Fruit fly (Drosophila melanogaster) whole organism, embryonic: Measurements from ENCODE around the gene CG7227.
A peak's percentile ranks its signal among the peaks of the same experiment; 100 is the strongest.

Experiments used
- Antp ChIP-seq: fragments of 200-800 bp; sonication (Bioruptor generic); optimal IDR thresholded peaks from 3 replicates; lab custom pipeline; 2016; ENCODE audit warnings: missing biosample characterization, missing genetic modification characterization
- Bteb2 ChIP-seq: fragments of 200-800 bp; sonication (Bioruptor generic); optimal IDR thresholded peaks from 2 replicates; lab custom pipeline; 2016; ENCODE audit warnings: missing biosample characterization, missing genetic modification characterization
- C15 ChIP-seq: fragments of 200-800 bp; sonication (Bioruptor generic); IDR thresholded peaks from 3 replicates; pipeline ENCODE4 v1.3.6; 2022; ENCODE audit warnings: missing biosample characterization, missing genetic modification characterization
- CG10267 ChIP-seq: fragments of 200-800 bp; sonication (Bioruptor generic); optimal IDR thresholded peaks from 2 replicates; lab custom pipeline; 2018; ENCODE audit warnings: missing biosample characterization, mild to moderate bottlenecking, missing genetic modification characterization, moderate library complexity
- CG10321 ChIP-seq: fragments of 200-800 bp; sonication (Bioruptor generic); IDR thresholded peaks from 2 replicates; pipeline ENCODE4 v1.3.6; 2022; ENCODE audit warnings: missing biosample characterization, missing genetic modification characterization
- CG11398 ChIP-seq: fragments of 200-800 bp; sonication (Bioruptor generic); optimal IDR thresholded peaks from 2 replicates; lab custom pipeline; 2016; ENCODE audit warnings: missing biosample characterization, missing genetic modification characterization
- CG11696 ChIP-seq: fragments of 200-800 bp; sonication (Bioruptor generic); IDR thresholded peaks from 2 replicates; pipeline ENCODE4 v1.3.6; 2022; ENCODE audit warnings: missing biosample characterization, missing genetic modification characterization
- CG11723 ChIP-seq: fragments of 200-800 bp; sonication (Bioruptor generic); optimal IDR thresholded peaks from 2 replicates; lab custom pipeline; 2017; ENCODE audit warnings: missing biosample characterization, mild to moderate bottlenecking, missing genetic modification characterization
- CG1233 ChIP-seq: fragments of 200-800 bp; sonication (Bioruptor generic); optimal IDR thresholded peaks from 4 replicates; lab custom pipeline; 2018; ENCODE audit warnings: missing biosample characterization, mild to moderate bottlenecking, missing genetic modification characterization
- CG12659 ChIP-seq: fragments of 200-800 bp; sonication (Bioruptor generic); optimal IDR thresholded peaks from 3 replicates; lab custom pipeline; 2017; ENCODE audit warnings: mild to moderate bottlenecking, missing biosample characterization, missing genetic modification reagents, missing genetic modification characterization
- CG12744 ChIP-seq: fragments of 200-800 bp; sonication (Bioruptor generic); optimal IDR thresholded peaks from 2 replicates; lab custom pipeline; 2016; ENCODE audit warnings: missing biosample characterization, missing genetic modification characterization
- CG13894 ChIP-seq: fragments of 200-800 bp; sonication (Bioruptor generic); optimal IDR thresholded peaks from 3 replicates; lab custom pipeline; 2018; ENCODE audit warnings: missing biosample characterization, mild to moderate bottlenecking, missing genetic modification characterization, moderate library complexity
- CG14050 ChIP-seq: fragments of 200-800 bp; sonication (Bioruptor generic); IDR thresholded peaks from 3 replicates; pipeline ENCODE4 v1.3.6; 2022; ENCODE audit warnings: missing biosample characterization, missing genetic modification characterization
- CG15073 ChIP-seq: fragments of 200-800 bp; sonication (Bioruptor generic); optimal IDR thresholded peaks from 2 replicates; lab custom pipeline; 2016; ENCODE audit warnings: missing biosample characterization, missing genetic modification characterization
- CG1792 ChIP-seq: fragments of 200-800 bp; sonication (Bioruptor generic); optimal IDR thresholded peaks from 2 replicates; lab custom pipeline; 2016; ENCODE audit warnings: missing biosample characterization, missing genetic modification characterization
- CG4282 ChIP-seq: fragments of 200-800 bp; sonication (Bioruptor generic); optimal IDR thresholded peaks from 2 replicates; lab custom pipeline; 2016; ENCODE audit warnings: missing biosample characterization, missing genetic modification characterization
- CG43689 ChIP-seq: fragments of 200-800 bp; sonication (Bioruptor generic); IDR thresholded peaks from 2 replicates; pipeline ENCODE4 v1.3.6; 2022; ENCODE audit warnings: missing biosample characterization, missing genetic modification characterization
- CG5953 ChIP-seq: fragments of 200-800 bp; sonication (Bioruptor generic); IDR thresholded peaks from 2 replicates; pipeline ENCODE4 v1.3.6; 2022; ENCODE audit warnings: missing biosample characterization, missing genetic modification characterization
- CG6175 ChIP-seq: fragments of 200-800 bp; sonication (Bioruptor generic); IDR thresholded peaks from 3 replicates; pipeline ENCODE4 v1.3.6; 2022; ENCODE audit warnings: missing biosample characterization, missing genetic modification characterization
- CG7357 ChIP-seq: fragments of 200-800 bp; sonication (Bioruptor generic); IDR thresholded peaks from 3 replicates; pipeline ENCODE4 v1.3.6; 2022; ENCODE audit warnings: missing biosample characterization, missing genetic modification characterization
- CG7786 ChIP-seq: fragments of 200-800 bp; sonication (Bioruptor generic); optimal IDR thresholded peaks from 2 replicates; lab custom pipeline; 2016; ENCODE audit warnings: missing biosample characterization, missing genetic modification characterization
- CG7928 ChIP-seq: fragments of 200-800 bp; sonication (Bioruptor generic); optimal IDR thresholded peaks from 2 replicates; lab custom pipeline; 2017; ENCODE audit warnings: missing biosample characterization, mild to moderate bottlenecking, missing genetic modification characterization
- CrebB ChIP-seq: fragments of 200-800 bp; sonication (Bioruptor generic); optimal IDR thresholded peaks from 3 replicates; lab custom pipeline; 2018; ENCODE audit warnings: missing biosample characterization, mild to moderate bottlenecking, missing genetic modification characterization
- Drgx ChIP-seq: fragments of 200-800 bp; sonication (Bioruptor generic); IDR thresholded peaks from 2 replicates; pipeline ENCODE4 v1.3.6; 2022; ENCODE audit warnings: missing biosample characterization, missing genetic modification characterization
- Gsc ChIP-seq: fragments of 200-800 bp; sonication (Bioruptor generic); IDR thresholded peaks from 2 replicates; pipeline ENCODE4 v1.3.6; 2022; ENCODE audit warnings: missing biosample characterization, missing genetic modification characterization
- H15 ChIP-seq: fragments of 200-800 bp; sonication (Bioruptor generic); IDR thresholded peaks from 3 replicates; pipeline ENCODE4 v1.3.6; 2022; ENCODE audit warnings: missing biosample characterization, missing genetic modification characterization
- HLH54F ChIP-seq: fragments of 200-800 bp; sonication (Bioruptor generic); optimal IDR thresholded peaks from 3 replicates; lab custom pipeline; 2016; ENCODE audit warnings: missing biosample characterization, missing genetic modification characterization
- Hmx ChIP-seq: fragments of 200-800 bp; sonication (Bioruptor generic); optimal IDR thresholded peaks from 2 replicates; lab custom pipeline; 2016; ENCODE audit warnings: missing biosample characterization, missing genetic modification characterization
- MTF-1 ChIP-seq: fragments of 200-800 bp; sonication (Bioruptor generic); optimal IDR thresholded peaks from 2 replicates; lab custom pipeline; 2018; ENCODE audit warnings: missing biosample characterization, mild to moderate bottlenecking, missing genetic modification characterization, borderline replicate concordance
- Mad ChIP-seq: fragments of 200-800 bp; sonication (Bioruptor generic); optimal IDR thresholded peaks from 2 replicates; lab custom pipeline; 2016; ENCODE audit warnings: missing biosample characterization, missing genetic modification characterization
- NfI ChIP-seq: fragments of 200-800 bp; sonication (Bioruptor generic); optimal IDR thresholded peaks from 3 replicates; lab custom pipeline; 2018; ENCODE audit warnings: missing biosample characterization, mild to moderate bottlenecking, missing genetic modification characterization, moderate library complexity
- ase ChIP-seq: fragments of 200-800 bp; sonication (Bioruptor generic); IDR thresholded peaks from 3 replicates; pipeline ENCODE4 v1.3.6; 2022; ENCODE audit warnings: missing biosample characterization, missing genetic modification characterization
- ato ChIP-seq: fragments of 200-800 bp; sonication (Bioruptor generic); IDR thresholded peaks from 2 replicates; pipeline ENCODE4 v1.3.6; 2022; ENCODE audit warnings: missing biosample characterization, missing genetic modification characterization; ENCODE audit not compliant: partially characterized antibody
- br ChIP-seq: fragments of >200 bp; optimal IDR thresholded peaks from 2 replicates; lab custom pipeline; 2017
- cato ChIP-seq: fragments of 200-800 bp; sonication (Bioruptor generic); optimal IDR thresholded peaks from 2 replicates; lab custom pipeline; 2016; ENCODE audit warnings: missing biosample characterization, missing genetic modification characterization, borderline replicate concordance
- dati ChIP-seq: fragments of 200-800 bp; sonication (Bioruptor generic); IDR thresholded peaks from 2 replicates; pipeline ENCODE4 v1.3.6; 2022; ENCODE audit warnings: missing biosample characterization, missing genetic modification characterization
- ems ChIP-seq: fragments of 200-800 bp; sonication (Bioruptor generic); optimal IDR thresholded peaks from 3 replicates; lab custom pipeline; 2016; ENCODE audit warnings: missing biosample characterization, missing genetic modification characterization
- fd3F ChIP-seq: fragments of 200-800 bp; sonication (Bioruptor generic); optimal IDR thresholded peaks from 2 replicates; lab custom pipeline; 2018; ENCODE audit warnings: missing biosample characterization, mild to moderate bottlenecking, missing genetic modification characterization, moderate library complexity
- gce ChIP-seq: fragments of 200-800 bp; sonication (Bioruptor generic); IDR thresholded peaks from 3 replicates; pipeline ENCODE4 v1.3.6; 2022; ENCODE audit warnings: missing biosample characterization, missing genetic modification characterization
- jing ChIP-seq: fragments of 200-800 bp; sonication (Bioruptor generic); optimal IDR thresholded peaks from 2 replicates; lab custom pipeline; 2018; ENCODE audit warnings: missing biosample characterization, mild to moderate bottlenecking, missing genetic modification characterization
- knrl ChIP-seq: fragments of 200-800 bp; sonication (Bioruptor generic); IDR thresholded peaks from 3 replicates; pipeline ENCODE4 v1.3.6; 2022; ENCODE audit warnings: missing biosample characterization, missing genetic modification characterization; ENCODE audit not compliant: partially characterized antibody
- lab ChIP-seq: fragments of 200-800 bp; sonication (Bioruptor generic); optimal IDR thresholded peaks from 3 replicates; lab custom pipeline; 2017; ENCODE audit warnings: missing biosample characterization, missing genetic modification characterization, mild to moderate bottlenecking, moderate library complexity, missing genetic modification reagents
- pho ChIP-seq: fragments of 200-800 bp; sonication (Bioruptor generic); optimal IDR thresholded peaks from 2 replicates; lab custom pipeline; 2016; ENCODE audit warnings: missing biosample characterization, missing genetic modification characterization
- pum ChIP-seq: fragments of 200-800 bp; sonication (Bioruptor generic); optimal IDR thresholded peaks from 2 replicates; lab custom pipeline; 2016; ENCODE audit warnings: missing biosample characterization, missing genetic modification characterization
- sens ChIP-seq: fragments of 200-800 bp; sonication (Bioruptor generic); peaks from one replicate; lab custom pipeline; 2016; ENCODE audit warnings: missing biosample characterization, missing genetic modification characterization
- sens-2 ChIP-seq: fragments of 200-800 bp; sonication (Bioruptor generic); IDR thresholded peaks from 2 replicates; pipeline ENCODE4 v1.3.6; 2022; ENCODE audit warnings: missing biosample characterization, missing genetic modification characterization
- sqz ChIP-seq: fragments of 200-800 bp; sonication (Bioruptor generic); optimal IDR thresholded peaks from 3 replicates; lab custom pipeline; 2018; ENCODE audit warnings: missing biosample characterization, mild to moderate bottlenecking, missing genetic modification characterization
- sug ChIP-seq: fragments of 200-800 bp; optimal IDR thresholded peaks from 2 replicates; lab custom pipeline; 2019; ENCODE audit warnings: missing biosample characterization, mild to moderate bottlenecking, missing genetic modification characterization, moderate library complexity
- trem ChIP-seq: fragments of 200-800 bp; optimal IDR thresholded peaks from 3 replicates; lab custom pipeline; 2019; ENCODE audit warnings: missing biosample characterization, mild to moderate bottlenecking, missing genetic modification characterization, moderate library complexity
- wek ChIP-seq: fragments of 200-800 bp; sonication (Bioruptor generic); optimal IDR thresholded peaks from 3 replicates; lab custom pipeline; 2018; ENCODE audit warnings: missing biosample characterization, mild to moderate bottlenecking, missing genetic modification characterization, moderate library complexity
- yki ChIP-seq: fragments of >200 bp; optimal IDR thresholded peaks from 3 replicates; lab custom pipeline; 2018

CG7227 gene

DNA sequence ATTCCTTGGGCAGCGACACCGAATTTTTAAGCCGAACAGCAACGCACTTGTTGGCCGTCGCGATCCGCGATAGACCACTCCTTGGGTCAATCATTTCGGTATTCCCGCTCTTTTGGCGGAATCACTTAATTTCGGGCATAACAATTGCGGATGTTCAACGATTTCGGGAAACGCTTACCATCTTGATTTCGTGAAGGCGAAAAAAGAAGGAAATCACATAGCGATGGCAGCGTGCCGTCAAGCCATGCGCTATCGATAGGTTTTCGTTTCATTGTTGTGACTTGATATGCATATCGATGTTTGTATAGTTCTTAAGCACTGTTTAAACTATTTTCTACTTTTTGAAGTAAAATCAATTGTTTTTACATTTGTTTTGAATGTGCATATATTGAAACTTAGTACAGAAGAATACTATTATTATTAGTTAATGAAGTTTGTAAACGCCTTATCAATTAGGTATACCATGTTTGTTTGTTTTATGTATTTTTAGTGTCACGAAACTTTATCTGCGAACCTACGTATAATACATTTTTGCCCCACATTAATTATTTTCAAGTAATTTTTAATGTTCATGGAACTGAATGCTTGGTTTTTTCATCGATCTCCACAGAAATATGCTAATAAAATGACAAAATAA is 44.8 kb upstream of the CG7227 start, which contains the start of gene RpL36A (continued):
- TF ChIP-seq knrl (GFP tag; lab: Robert Waterston, UW) (peak; percentile 94), CrebB (tag; lab: Kevin White, UChicago) (peak; percentile 84), sug (tag; lab: Kevin White, UChicago) (no peak), CG6175 (0 out of 3 replicates have a peak, but pooled peaks have one; percentile 24), Hmx (GFP tag; lab: Kevin White, UChicago) (no peak), dati (GFP tag; lab: Robert Waterston, UW) (no peak), CG7786 (GFP tag; lab: Kevin White, UChicago) (peak; percentile 35), jing (GFP tag; lab: Kevin White, UChicago) (no peak), CG10321 (GFP tag; lab: Robert Waterston, UW) (no peak), sens-2 (GFP tag; lab: Robert Waterston, UW) (peak; percentile 42), yki (lab: Kevin White, UChicago) (no peak), Drgx (GFP tag; lab: Robert Waterston, UW) (no peak), CG15073 (GFP tag; lab: Kevin White, UChicago) (no peak), ase (0 out of 3 replicates have a peak, but pooled peaks have one; percentile 33), trem (tag; lab: Kevin White, UChicago) (peak; percentile 32), CG11696 (0 out of 2 replicates have a peak, but pooled peaks have one; percentile 23), pho (GFP tag; lab: Kevin White, UChicago) (peak; percentile 54), C15 (GFP tag; lab: Robert Waterston, UW) (0 out of 3 replicates have a peak, but pooled peaks have one; percentile 11), sqz (GFP tag; lab: Kevin White, UChicago) (no peak), ems (GFP tag; lab: Kevin White, UChicago) (peak; percentile 41), CG43689 (GFP tag; lab: Robert Waterston, UW) (no peak), HLH54F (GFP tag; lab: Kevin White, UChicago) (peak; percentile 31), CG12659 (GFP tag; lab: Kevin White, UChicago) (peak; percentile 81), CG10267 (tag; lab: Kevin White, UChicago) (peak; percentile 63), pum (no peak), MTF-1 (GFP tag; lab: Kevin White, UChicago) (peak; percentile 56), gce (no peak), CG11723 (GFP tag; lab: Kevin White, UChicago) (peak; percentile 46), Mad (no peak), lab (peak; percentile 77), CG7357 (0 out of 3 replicates have a peak, but pooled peaks have one; percentile 42), NfI (peak; percentile 83), br (no peak), sens (GFP tag; lab: Kevin White, UChicago) (peak; percentile 82), fd3F (GFP tag; lab: Kevin White, UChicago) (peak; percentile 43), CG7928 (GFP tag; lab: Kevin White, UChicago) (no peak), CG5953 (no peak; the same call in 1 of the 2 replicates), CG4282 (GFP tag; lab: Kevin White, UChicago) (peak; percentile 60), CG13894 (no peak), CG1792 (GFP tag; lab: Kevin White, UChicago) (no peak), Bteb2 (GFP tag; lab: Kevin White, UChicago) (peak; percentile 43), CG12744 (peak; percentile 46), cato (GFP tag; lab: Kevin White, UChicago) (no peak), wek (GFP tag; lab: Kevin White, UChicago) (peak; percentile 82), CG11398 (GFP tag; lab: Kevin White, UChicago) (peak; percentile 52), ato (GFP tag; lab: Robert Waterston, UW) (peak; percentile 91), Antp (GFP tag; lab: Kevin White, UChicago) (no peak), CG14050 (GFP tag; lab: Robert Waterston, UW) (peak; percentile 58; the same call in 2 of the 3 replicates), H15 (GFP tag; lab: Robert Waterston, UW) (no peak), Gsc (GFP tag; lab: Robert Waterston, UW) (no peak), CG1233 (peak; percentile 4)
